Worm (Caenorhabditis elegans): ENCODE measurements around the gene Y46E12A.3.

Gene Y46E12A.3

DNA sequence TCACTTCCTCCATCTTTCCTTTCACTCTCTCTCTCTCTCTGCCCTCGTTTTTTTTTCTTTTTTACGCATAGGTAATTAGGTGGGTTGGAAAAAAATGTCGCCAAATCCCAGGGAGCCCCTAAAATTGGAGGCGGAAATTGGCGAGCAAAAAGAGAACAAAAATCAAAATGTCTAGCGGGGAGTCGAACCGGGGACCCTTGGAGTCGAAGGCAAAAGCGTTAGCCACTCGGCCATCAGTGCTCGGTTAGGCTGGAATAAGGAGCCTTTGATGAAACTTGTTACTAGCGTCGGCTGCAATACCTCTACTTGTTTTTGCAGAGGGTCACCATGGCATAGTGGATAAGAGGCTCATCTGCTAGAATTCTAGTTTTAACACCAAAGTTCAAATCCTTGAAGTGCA is 11.7 kb downstream of the Y46E12A.3 start (continued):
- TF ChIP-seq D2030.7 (GFP tag; IDR thresholded peaks at IDR 0.05): peak; percentile 30; the same call in 1 of the 2 replicates
- TF ChIP-seq lsl-1 (GFP tag; optimal IDR thresholded peaks at IDR 0.05): peak; percentile 39
- peak; percentile 61 for TF ChIP-seq zfh-2 (GFP tag; conservative IDR thresholded peaks at IDR 0.05)
- TF ChIP-seq die-1 (tag; optimal IDR thresholded peaks at IDR 0.05): peak; percentile 54
- TF ChIP-seq snpc-3.4 (tag; optimal IDR thresholded peaks at IDR 0.05): peak; percentile 4
- TF ChIP-seq nfya-2 (GFP tag; IDR thresholded peaks at IDR 0.05): no peak
- TF ChIP-seq mcd-1 (GFP tag; IDR thresholded peaks at IDR 0.05): peak; percentile 32; the same call in 1 of the 2 replicates
- TF ChIP-seq hlh-12 (tag; optimal IDR thresholded peaks at IDR 0.05): no peak
- TF ChIP-seq nhr-90 (tag; optimal IDR thresholded peaks at IDR 0.05): peak; percentile 48
- TF ChIP-seq B0261.1 (tag; optimal IDR thresholded peaks at IDR 0.05): peak; percentile 68
- no peak for TF ChIP-seq hmg-20 (GFP tag; IDR thresholded peaks at IDR 0.05)
- no peak for TF ChIP-seq efl-1 (GFP tag; optimal IDR thresholded peaks at IDR 0.05)
- TF ChIP-seq let-526 (GFP tag; IDR thresholded peaks at IDR 0.05): no peak
- no peak for TF ChIP-seq him-1 (tag; optimal IDR thresholded peaks at IDR 0.05)
- no peak for TF ChIP-seq madf-10 (tag; optimal IDR thresholded peaks at IDR 0.05)
- 0 out of 2 replicates have a peak, but pooled peaks have one; percentile 20 for TF ChIP-seq hmg-1.2 (GFP tag; IDR thresholded peaks at IDR 0.05)
- peak; percentile 20 for TF ChIP-seq F57A8.1 (GFP tag; optimal IDR thresholded peaks at IDR 0.05)
- TF ChIP-seq F33H1.4 (GFP tag; IDR thresholded peaks at IDR 0.05): 0 out of 2 replicates have a peak, but pooled peaks have one; percentile 20
- TF ChIP-seq F52B5.7 (tag; optimal IDR thresholded peaks at IDR 0.05): no peak
- no peak for TF ChIP-seq ztf-25 (GFP tag; IDR thresholded peaks at IDR 0.05)
- no peak for TF ChIP-seq dpl-1 (GFP tag; optimal IDR thresholded peaks at IDR 0.05)
- TF ChIP-seq ceh-79 (tag; optimal IDR thresholded peaks at IDR 0.05): no peak
- no peak for TF ChIP-seq cebp-1 (GFP tag; IDR thresholded peaks at IDR 0.05)
- TF ChIP-seq cebp-1 (tag; optimal IDR thresholded peaks at IDR 0.05): peak; percentile 25
- TF ChIP-seq K11D2.4 (GFP tag; IDR thresholded peaks at IDR 0.05): peak; percentile 16; the same call in 1 of the 2 replicates

DNA sequence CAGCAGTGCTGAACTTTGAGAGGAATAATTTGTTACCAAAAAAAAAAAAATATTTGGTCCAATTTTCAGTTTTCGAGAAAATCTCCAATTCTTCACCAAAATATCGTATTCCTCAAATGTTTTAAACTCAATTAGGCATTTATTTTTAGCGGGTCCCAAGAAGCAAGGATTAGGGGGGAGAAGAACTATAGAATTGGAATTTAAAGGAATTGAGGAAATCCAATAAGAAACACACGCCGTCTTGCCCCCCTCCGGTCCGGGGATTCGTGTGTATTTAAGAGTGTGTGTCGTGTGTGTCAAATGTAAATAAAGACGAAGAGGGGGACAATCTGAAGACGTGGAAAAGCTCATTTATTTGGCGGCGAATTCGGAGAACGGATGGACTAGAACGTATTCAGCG is 21.3 kb downstream of the Y46E12A.3 start:
- TF ChIP-seq chd-7 (tag; optimal IDR thresholded peaks at IDR 0.05) (no peak), bed-1 (GFP tag; IDR thresholded peaks at IDR 0.05) (no peak), attf-6 (GFP tag; IDR thresholded peaks at IDR 0.05) (no peak)

- no peak for TF ChIP-seq ceh-27 (GFP tag; optimal IDR thresholded peaks at IDR 0.05)
- no peak for TF ChIP-seq dox-1 (GFP tag; IDR thresholded peaks at IDR 0.05)
- TF ChIP-seq unc-62 (GFP tag; optimal IDR thresholded peaks at IDR 0.05): no peak
- TF ChIP-seq ceh-79 (tag; optimal IDR thresholded peaks at IDR 0.05): no peak
- TF ChIP-seq zfh-2 (GFP tag; conservative IDR thresholded peaks at IDR 0.05): peak; percentile 41; the same call in 1 of the 2 replicates
These were observed 21.7 kb downstream of the Y46E12A.3 start, which contains the start of gene ser-4 for ce11 chrIII:1733001-1733400. Gene ser-4 (minus strand): TSS chrIII:1733101.

DNA sequence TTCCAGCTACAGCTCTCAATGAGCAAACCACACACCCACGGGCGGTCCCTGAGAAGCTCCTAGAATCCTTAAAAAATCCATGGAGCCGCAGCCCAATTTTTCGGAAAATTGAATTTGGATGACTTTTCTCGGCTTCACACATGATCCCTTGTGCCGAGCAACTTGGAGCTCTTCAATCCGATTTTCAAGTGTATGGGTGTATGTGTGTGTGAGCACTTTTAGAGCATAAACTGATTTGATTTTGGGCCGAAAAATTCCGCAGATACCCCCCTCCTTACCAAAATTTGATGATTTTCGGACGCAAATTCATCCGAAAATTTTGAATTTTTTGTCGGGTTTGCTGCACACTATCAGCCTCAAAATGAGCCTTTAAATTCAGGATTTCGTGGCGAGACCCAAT is 22.9 kb downstream of the Y46E12A.3 start:
- 0 out of 2 replicates have a peak, but pooled peaks have one; percentile 22 for TF ChIP-seq zfh-2 (GFP tag; conservative IDR thresholded peaks at IDR 0.05)
- no peak for TF ChIP-seq lag-1 (GFP tag; IDR thresholded peaks at IDR 0.05)

- TF ChIP-seq attf-5 (GFP tag; optimal IDR thresholded peaks at IDR 0.05): no peak
- TF ChIP-seq ceh-40 (GFP tag; IDR thresholded peaks at IDR 0.05): no peak
- TF ChIP-seq lsy-27 (tag; optimal IDR thresholded peaks at IDR 0.05; ENCODE audit: borderline replicate concordance, insufficient read depth): no peak
- TF ChIP-seq B0019.2 (GFP tag; conservative IDR thresholded peaks at IDR 0.05): no peak
- TF ChIP-seq lin-54 (GFP tag; optimal IDR thresholded peaks at IDR 0.05): no peak
- TF ChIP-seq xnd-1 (tag; optimal IDR thresholded peaks at IDR 0.05): no peak
- no peak for TF ChIP-seq egl-18 (GFP tag; IDR thresholded peaks at IDR 0.05)
- TF ChIP-seq Y95B8A.8 (GFP tag; IDR thresholded peaks at IDR 0.05): no peak
- no peak for TF ChIP-seq nhr-90 (tag; optimal IDR thresholded peaks at IDR 0.05)
- no peak for TF ChIP-seq snpc-4 (GFP tag; optimal IDR thresholded peaks at IDR 0.05)
- TF ChIP-seq snpc-4 (tag; optimal IDR thresholded peaks at IDR 0.05): no peak
- TF ChIP-seq cebp-2 (GFP tag; IDR thresholded peaks at IDR 0.05): no peak
- no peak for TF ChIP-seq T26A5.8 (tag; optimal IDR thresholded peaks at IDR 0.05)
- no peak for TF ChIP-seq hmg-20 (GFP tag; IDR thresholded peaks at IDR 0.05)
These were observed 35.9 kb downstream of the Y46E12A.3 start for ce11 chrIII:1718800-1719199.
